Worm (Caenorhabditis elegans) whole organism, L2 larva: ENCODE measurements around the gene M18.3.

Source experiments
- C34F6.9 ChIP-seq: fragments of 150-350 bp; optimal IDR thresholded peaks from 2 replicates; lab custom pipeline; 2014; ENCODE audit warnings: missing biosample characterization, missing genetic modification characterization
- F13H6.1 ChIP-seq: sonication (generic microtip); optimal IDR thresholded peaks from 2 replicates; lab custom pipeline; 2016; ENCODE audit warnings: missing genetic modification characterization, missing compliant biosample characterization
- R02D3.7 ChIP-seq: fragments of 150-350 bp; optimal IDR thresholded peaks from 2 replicates; lab custom pipeline; 2014; ENCODE audit warnings: missing biosample characterization, missing genetic modification characterization
- Y55F3AM.14 ChIP-seq: fragments of 200-800 bp; sonication (Bioruptor generic); optimal IDR thresholded peaks from 2 replicates; lab custom pipeline; 2018; ENCODE audit warnings: mild to moderate bottlenecking, missing genetic modification characterization, missing compliant biosample characterization
- ZK546.5 ChIP-seq: sonication (generic microtip); optimal IDR thresholded peaks from 2 replicates; lab custom pipeline; 2017; ENCODE audit warnings: missing biosample characterization, missing genetic modification characterization
- ama-1 ChIP-seq: fragments of 150-350 bp; optimal IDR thresholded peaks from 2 replicates; lab custom pipeline; 2018; ENCODE audit warnings: inconsistent platforms
- blmp-1 ChIP-seq: sonication (generic microtip); optimal IDR thresholded peaks from 2 replicates; lab custom pipeline; 2017; ENCODE audit warnings: missing genetic modification characterization, mild to moderate bottlenecking, missing compliant biosample characterization, antibody characterized with exemption, moderate library complexity; ENCODE audit not compliant: insufficient read depth
- crh-2 ChIP-seq: sonication (generic microtip); optimal IDR thresholded peaks from 2 replicates; lab custom pipeline; 2017; ENCODE audit warnings: missing biosample characterization, missing genetic modification characterization
- dmd-4 ChIP-seq: sonication (generic microtip); optimal IDR thresholded peaks from 2 replicates; lab custom pipeline; 2017; ENCODE audit warnings: missing biosample characterization, missing genetic modification characterization
- egl-27 ChIP-seq: sonication (generic microtip); optimal IDR thresholded peaks from 3 replicates; lab custom pipeline; 2017; ENCODE audit warnings: missing biosample characterization, missing genetic modification reagents, missing genetic modification characterization
- elt-1 ChIP-seq: fragments of 150-350 bp; optimal IDR thresholded peaks from 2 replicates; lab custom pipeline; 2014; ENCODE audit warnings: missing biosample characterization, missing genetic modification characterization
- elt-3 ChIP-seq: sonication (generic microtip); optimal IDR thresholded peaks from 2 replicates; lab custom pipeline; 2017; ENCODE audit warnings: missing biosample characterization, missing genetic modification characterization
- gmeb-1 ChIP-seq: fragments of 150-350 bp; optimal IDR thresholded peaks from 2 replicates; lab custom pipeline; 2014; ENCODE audit warnings: missing biosample characterization, missing genetic modification characterization
- lin-39 ChIP-seq: fragments of 150-350 bp; optimal IDR thresholded peaks from 2 replicates; lab custom pipeline; 2014; ENCODE audit warnings: missing biosample characterization, missing genetic modification reagents, missing genetic modification characterization
- lsy-2 ChIP-seq, 2 experiments: fragments of 150-350 bp in 1 of 2; sonication (generic microtip) in 1 of 2; optimal IDR thresholded peaks; 2 replicates each; lab custom pipeline; 2014 to 2017; ENCODE audit warnings: missing biosample characterization in 2 of 2, missing genetic modification characterization in 2 of 2
- mab-5 ChIP-seq: fragments of 150-350 bp; optimal IDR thresholded peaks from 2 replicates; lab custom pipeline; 2014; ENCODE audit warnings: missing biosample characterization, missing genetic modification characterization
- mdl-1 ChIP-seq, 2 experiments: fragments of 150-350 bp in 1 of 2; sonication (generic microtip) in 1 of 2; optimal IDR thresholded peaks; 2 replicates each; lab custom pipeline; 2017; ENCODE audit warnings: missing biosample characterization in 2 of 2, missing genetic modification characterization in 2 of 2
- nhr-11 ChIP-seq: fragments of 150-350 bp; optimal IDR thresholded peaks from 2 replicates; lab custom pipeline; 2014; ENCODE audit warnings: missing biosample characterization, missing genetic modification characterization
- nhr-129 ChIP-seq: fragments of 150-350 bp; optimal IDR thresholded peaks from 2 replicates; lab custom pipeline; 2014; ENCODE audit warnings: missing biosample characterization, missing genetic modification characterization
- nhr-21 ChIP-seq: fragments of 150-350 bp; optimal IDR thresholded peaks from 2 replicates; lab custom pipeline; 2014; ENCODE audit warnings: missing biosample characterization, missing genetic modification characterization
- nhr-23 ChIP-seq: fragments of 150-350 bp; optimal IDR thresholded peaks from 2 replicates; lab custom pipeline; 2014; ENCODE audit warnings: missing biosample characterization, missing genetic modification reagents, missing genetic modification characterization
- peb-1 ChIP-seq: fragments of 150-350 bp; optimal IDR thresholded peaks from 2 replicates; lab custom pipeline; 2014; ENCODE audit warnings: missing biosample characterization, missing genetic modification characterization
- sma-9 ChIP-seq, 2 experiments: fragments of 150-350 bp in 1 of 2; sonication (generic microtip) in 1 of 2; optimal IDR thresholded peaks; 2 replicates each; lab custom pipeline; 2014 to 2016; ENCODE audit warnings: missing genetic modification characterization in 2 of 2, mild to moderate bottlenecking in 1 of 2, missing biosample characterization in 1 of 2, missing compliant biosample characterization in 1 of 2, missing genetic modification reagents in 1 of 2, moderate library complexity in 1 of 2
- unc-39 ChIP-seq: fragments of 150-350 bp; optimal IDR thresholded peaks from 2 replicates; lab custom pipeline; 2014; ENCODE audit warnings: missing biosample characterization, missing genetic modification characterization
- zag-1 ChIP-seq: fragments of 150-350 bp; optimal IDR thresholded peaks from 2 replicates; lab custom pipeline; 2014; ENCODE audit warnings: missing biosample characterization, missing genetic modification characterization
- ztf-1 ChIP-seq: fragments of 200-800 bp; sonication (Bioruptor generic); conservative IDR thresholded peaks from 2 replicates; pipeline ENCODE4 v1.3.6; 2022; ENCODE audit warnings: missing genetic modification characterization, missing compliant biosample characterization

M18.3 gene

ce11 chrIV:12149609-12150008, 44.0 kb downstream of the M18.3 start:
- TF ChIP-seq ama-1 (lab: Kevin White, UChicago): no peak
- no peak for TF ChIP-seq mdl-1 (tag; optimal IDR thresholded peaks at IDR 0.05; lab: Kevin White, UChicago)
- no peak for TF ChIP-seq elt-1 (tag; lab: Kevin White, UChicago)
- no peak for TF ChIP-seq dmd-4
- TF ChIP-seq sma-9 (GFP tag; optimal IDR thresholded peaks at IDR 0.05; lab: Kevin White, UChicago): no peak
- TF ChIP-seq sma-9 (tag; optimal IDR thresholded peaks at IDR 0.05; lab: Kevin White, UChicago): no peak

ce11 chrIV:12150877-12151276, 45.2 kb downstream of the M18.3 start, which contains the start of gene B0001.2:
Gene B0001.2, minus strand, starts transcription at chrIV:12150977.
- TF ChIP-seq nhr-11 (tag; lab: Kevin White, UChicago): no peak

DNA sequence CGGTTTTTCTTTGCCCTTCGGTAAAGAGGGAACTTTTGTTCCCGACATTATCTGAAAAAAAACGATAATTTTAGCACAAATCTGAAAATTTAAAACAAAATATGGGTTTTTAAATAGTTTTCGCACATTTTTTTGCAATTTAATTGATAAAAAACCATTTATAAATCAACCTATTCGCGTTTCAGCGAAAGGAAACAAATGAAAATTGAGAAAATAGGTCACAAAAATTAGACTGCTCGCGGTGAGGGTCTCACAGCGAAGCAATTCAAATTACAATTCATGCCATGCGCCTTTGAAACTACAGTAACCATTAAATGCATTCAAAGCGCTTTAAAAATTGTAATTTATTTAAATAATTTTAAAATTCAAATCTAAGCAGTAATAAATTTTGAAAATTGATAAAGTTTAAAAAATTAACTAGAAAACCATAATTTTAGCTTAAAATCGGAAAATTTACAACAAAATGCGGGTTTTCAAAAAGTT, 48.6 kb downstream of the M18.3 start, which contains the start of gene B0001.7:
Gene B0001.7, minus strand, starts transcription at position 51 of the 483 bp plus-strand sequence.
- TF ChIP-seq F13H6.1 (tag; lab: Kevin White, UChicago): no peak
- TF ChIP-seq sma-9 (GFP tag; optimal IDR thresholded peaks at IDR 0.05; lab: Kevin White, UChicago): no peak
- TF ChIP-seq sma-9 (tag; optimal IDR thresholded peaks at IDR 0.05; lab: Kevin White, UChicago): no peak
- no peak for TF ChIP-seq gmeb-1
- TF ChIP-seq elt-3 (tag; lab: Kevin White, UChicago): no peak
- TF ChIP-seq nhr-23 (tag; lab: Kevin White, UChicago): no peak
- no peak for TF ChIP-seq unc-39
- no peak for TF ChIP-seq ama-1 (lab: Kevin White, UChicago)
- no peak for TF ChIP-seq ztf-1 (GFP tag; lab: Robert Waterston, UW)
- TF ChIP-seq lin-39: no peak
- no peak for TF ChIP-seq nhr-21 (tag; lab: Kevin White, UChicago)
- TF ChIP-seq Y55F3AM.14 (GFP tag; lab: Kevin White, UChicago): no peak
- no peak for TF ChIP-seq egl-27 (tag; lab: Kevin White, UChicago)
- TF ChIP-seq zag-1 (tag; lab: Kevin White, UChicago): no peak
- no peak for TF ChIP-seq peb-1 (tag; lab: Kevin White, UChicago)
- TF ChIP-seq blmp-1 (tag; lab: Kevin White, UChicago): no peak
- TF ChIP-seq C34F6.9 (tag; lab: Kevin White, UChicago): no peak
- TF ChIP-seq R02D3.7: no peak

DNA sequence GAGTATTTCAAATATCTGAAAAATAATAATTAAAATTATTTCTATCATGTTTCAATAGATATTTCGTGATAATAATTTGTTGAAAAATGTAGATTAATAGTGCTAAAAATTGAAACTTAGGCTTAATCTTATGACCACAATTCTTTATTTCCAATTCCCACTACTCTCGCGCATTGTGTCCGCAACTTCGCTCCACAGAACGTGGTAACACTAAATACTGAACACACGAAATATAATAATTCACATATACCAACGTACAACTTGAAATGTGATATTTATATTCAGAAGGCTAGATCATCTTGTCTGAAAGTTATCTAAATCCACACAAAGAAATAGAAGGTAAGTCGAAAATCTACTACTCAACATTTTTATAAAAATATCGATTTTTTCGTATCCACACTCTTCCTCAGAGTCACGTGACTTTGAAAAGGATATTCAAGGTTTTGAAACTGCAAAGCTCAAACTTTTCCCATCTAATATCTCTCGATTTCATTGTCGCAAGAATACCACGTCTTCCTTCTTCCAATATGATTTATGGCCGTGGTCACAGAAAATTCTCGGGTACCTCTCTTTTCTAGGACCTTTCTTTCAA, 51.1 kb downstream of the M18.3 start, which contains the start of gene eri-12:
Gene eri-12, plus strand, starts transcription at position 197 of the 592 bp plus-strand sequence.
- peak; percentile 34 for TF ChIP-seq crh-2 (tag; lab: Kevin White, UChicago)
- TF ChIP-seq peb-1 (tag; lab: Kevin White, UChicago): no peak
- peak in 1 of 2 experiments; percentile 27 for TF ChIP-seq lsy-2 (tag; optimal IDR thresholded peaks at IDR 0.05; lab: Kevin White, UChicago)
- TF ChIP-seq nhr-23 (tag; lab: Kevin White, UChicago): no peak
- TF ChIP-seq ZK546.5 (tag; lab: Kevin White, UChicago): no peak
- TF ChIP-seq nhr-129 (tag; lab: Kevin White, UChicago): peak; percentile 67
- no peak for TF ChIP-seq mab-5 (tag; lab: Kevin White, UChicago)
- TF ChIP-seq C34F6.9 (tag; lab: Kevin White, UChicago): peak; percentile 64
- TF ChIP-seq mdl-1 (tag; optimal IDR thresholded peaks at IDR 0.05; lab: Kevin White, UChicago): no peak

DNA sequence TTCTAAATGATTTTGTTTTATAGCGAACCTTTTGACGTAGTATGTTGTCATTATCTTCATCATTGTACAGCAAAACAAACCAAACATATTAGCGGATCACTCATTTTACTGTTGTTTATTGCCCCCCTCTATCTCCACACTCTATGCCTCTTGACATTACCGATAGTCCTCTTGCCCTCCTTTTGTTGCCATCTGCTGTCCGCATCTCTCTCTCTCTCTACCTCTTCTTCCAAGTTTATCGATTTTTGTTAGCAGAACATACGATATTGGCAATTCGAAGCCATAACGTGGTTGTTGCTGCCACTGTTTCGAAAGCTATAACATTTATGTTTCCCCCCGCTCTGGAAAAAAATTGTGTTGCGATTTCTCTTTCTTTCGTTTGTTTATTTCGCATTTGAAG, 52.3 kb downstream of the M18.3 start:
- peak; percentile 62 for TF ChIP-seq nhr-129 (tag; lab: Kevin White, UChicago)
- no peak for TF ChIP-seq nhr-11 (tag; lab: Kevin White, UChicago)
